Fruit fly (Drosophila melanogaster): Measurements from ENCODE around the gene qtc.

Gene qtc

DNA sequence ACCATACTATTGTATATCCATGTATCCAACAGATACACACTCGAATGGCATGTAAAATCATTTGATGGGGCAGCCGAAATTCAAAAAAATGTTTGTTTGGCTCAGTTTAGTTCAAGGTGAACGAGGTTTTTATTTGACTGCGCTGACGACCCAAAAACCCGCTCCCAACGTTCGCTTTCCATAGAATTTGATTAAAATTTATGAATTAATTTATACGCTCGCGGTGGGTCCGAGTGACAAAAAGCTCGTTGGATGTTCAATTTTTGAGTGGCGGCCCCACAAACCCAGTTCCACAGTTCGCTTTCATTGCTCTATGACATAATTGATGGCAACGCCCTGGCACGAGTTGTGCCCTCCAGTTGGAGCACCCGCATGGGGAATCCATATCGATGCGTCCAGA, 59.0 kb downstream of the qtc start:
- TF ChIP-seq CG8478 (optimal IDR thresholded peaks at IDR 0.05) (no peak), CTCF (optimal IDR thresholded peaks at IDR 0.05) (no peak)

Data from S2 (cell line).